Fruit fly (Drosophila melanogaster): ENCODE results near the gene CG12268.
A peak's percentile ranks its signal among the peaks of the same experiment; 100 is the strongest.

The CG12268 gene

DNA sequence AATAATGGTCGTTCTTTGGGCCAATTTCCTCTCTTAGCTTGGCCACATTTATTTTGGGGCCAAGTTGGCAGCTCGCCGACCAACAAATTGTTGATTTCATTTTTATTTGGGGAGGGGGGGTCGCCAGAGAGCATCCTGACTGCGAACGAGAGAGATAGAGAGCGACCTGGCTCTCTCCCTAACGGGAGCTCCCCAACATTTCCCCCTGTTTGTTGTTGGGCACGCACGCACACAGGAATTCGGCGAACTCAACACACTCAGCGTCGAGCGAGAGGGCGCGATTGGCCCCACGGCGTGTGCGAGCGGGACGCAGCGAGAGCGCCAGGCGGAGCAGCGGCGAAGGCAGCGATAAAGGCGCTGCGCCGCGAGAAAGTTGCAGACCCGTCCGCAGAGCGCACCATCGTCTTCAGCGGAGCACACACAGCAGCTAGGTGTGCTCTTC, 14.6 kb upstream of the CG12268 start, which contains the start of gene CG31140 (continued):
- TF ChIP-seq Ada2b (GFP tag; IDR thresholded peaks at IDR 0.05) (no peak), CG7556 (GFP tag; optimal IDR thresholded peaks at IDR 0.05) (no peak), phol (tag; optimal IDR thresholded peaks at IDR 0.05) (no peak), CG15011 (GFP tag; optimal IDR thresholded peaks at IDR 0.05) (no peak), CG17361 (GFP tag; IDR thresholded peaks at IDR 0.05) (no peak), C15 (GFP tag; IDR thresholded peaks at IDR 0.05) (no peak), CG7963 (GFP tag; IDR thresholded peaks at IDR 0.05; ENCODE audit: partially characterized antibody) (no peak), zen (tag; optimal IDR thresholded peaks at IDR 0.05) (no peak), CG18262 (tag; optimal IDR thresholded peaks at IDR 0.05) (no peak), CG5245 (GFP tag; optimal IDR thresholded peaks at IDR 0.05) (no peak), klu (GFP tag; IDR thresholded peaks at IDR 0.05) (no peak), CG9817 (tag; optimal IDR thresholded peaks at IDR 0.05) (no peak), cas (GFP tag; IDR thresholded peaks at IDR 0.05) (no peak), Taf1 (GFP tag; IDR thresholded peaks at IDR 0.05) (no peak), CG12219 (GFP tag; optimal IDR thresholded peaks at IDR 0.05) (no peak), zfh1 (GFP tag; IDR thresholded peaks at IDR 0.05) (0 out of 3 replicates have a peak, but pooled peaks have one; percentile 37), CG33213 (GFP tag; optimal IDR thresholded peaks at IDR 0.05) (no peak), al (GFP tag; IDR thresholded peaks at IDR 0.05) (no peak), Dfd (GFP tag; optimal IDR thresholded peaks at IDR 0.05) (no peak), CG18476 (GFP tag; optimal IDR thresholded peaks at IDR 0.05) (no peak), ato (GFP tag; IDR thresholded peaks at IDR 0.05; ENCODE audit: partially characterized antibody) (no peak), Gug (GFP tag; IDR thresholded peaks at IDR 0.05) (no peak), CG17385 (GFP tag; optimal IDR thresholded peaks at IDR 0.05) (no peak), Hey (tag; optimal IDR thresholded peaks at IDR 0.05) (no peak), CG8765 (GFP tag; IDR thresholded peaks at IDR 0.05) (no peak), Atf6 (GFP tag; IDR thresholded peaks at IDR 0.05) (no peak), CG8290 (GFP tag; optimal IDR thresholded peaks at IDR 0.05) (peak; percentile 36), CG8290 (tag; optimal IDR thresholded peaks at IDR 0.05) (peak; percentile 50 to 64), CG32532 (GFP tag; IDR thresholded peaks at IDR 0.05) (peak; percentile 57; the same call in 1 of the 2 replicates), E2f1 (GFP tag; IDR thresholded peaks at IDR 0.05) (no peak), tgo (GFP tag; IDR thresholded peaks at IDR 0.05) (no peak), CG15601 (tag; optimal IDR thresholded peaks at IDR 0.05) (no peak), wek (GFP tag; optimal IDR thresholded peaks at IDR 0.05) (peak; percentile 49), ci (GFP tag; IDR thresholded peaks at IDR 0.05) (no peak), Dek (tag; optimal IDR thresholded peaks at IDR 0.05) (no peak), CG9609 (GFP tag; optimal IDR thresholded peaks at IDR 0.05) (no peak), fd102C (GFP tag; optimal IDR thresholded peaks at IDR 0.05) (no peak), Oli (tag; optimal IDR thresholded peaks at IDR 0.05) (no peak), CG8359 (GFP tag; optimal IDR thresholded peaks at IDR 0.05; ENCODE audit: borderline replicate concordance) (no peak), CG11723 (GFP tag; optimal IDR thresholded peaks at IDR 0.05) (no peak), HLH3B (GFP tag; IDR thresholded peaks at IDR 0.05) (no peak), pzg (GFP tag; optimal IDR thresholded peaks at IDR 0.05) (peak; percentile 43), Antp (GFP tag; optimal IDR thresholded peaks at IDR 0.05) (no peak), CG2199 (GFP tag; IDR thresholded peaks at IDR 0.05) (0 out of 3 replicates have a peak, but pooled peaks have one; percentile 36), CTCF (GFP tag; optimal IDR thresholded peaks at IDR 0.05) (peak; percentile 31), wdn (GFP tag; IDR thresholded peaks at IDR 0.05) (no peak), CG31365 (tag; optimal IDR thresholded peaks at IDR 0.05) (no peak), danr (GFP tag; IDR thresholded peaks at IDR 0.05) (no peak), Hmr (GFP tag; optimal IDR thresholded peaks at IDR 0.05) (peak; percentile 38), stc (GFP tag; IDR thresholded peaks at IDR 0.05) (no peak), dimm (GFP tag; IDR thresholded peaks at IDR 0.05) (no peak), Asciz (GFP tag; optimal IDR thresholded peaks at IDR 0.05) (no peak), PHDP (tag; optimal IDR thresholded peaks at IDR 0.05) (no peak)

Measured in whole organism, embryonic.